Worm (Caenorhabditis elegans) whole organism, L4 larva: Measurements from ENCODE around the gene sqv-6.

ENCODE experiments used
- F10B5.3 ChIP-seq: sonication (generic microtip); optimal IDR thresholded peaks from 2 replicates; lab custom pipeline; 2016; ENCODE audit warnings: mild to moderate bottlenecking, missing genetic modification characterization, missing compliant biosample characterization
- F37D6.2 ChIP-seq: sonication (generic microtip); optimal IDR thresholded peaks from 2 replicates; lab custom pipeline; 2016; ENCODE audit warnings: mild to moderate bottlenecking, missing genetic modification characterization, missing compliant biosample characterization
- T26A8.4 ChIP-seq: fragments of 200-800 bp; sonication (Bioruptor generic); IDR thresholded peaks from 2 replicates; pipeline ENCODE4 v1.3.6; 2022; ENCODE audit warnings: missing genetic modification characterization, missing compliant biosample characterization
- Y5F2A.4 ChIP-seq: fragments of 200-800 bp; sonication (Bioruptor generic); optimal IDR thresholded peaks from 2 replicates; lab custom pipeline; 2018; ENCODE audit warnings: mild to moderate bottlenecking, missing genetic modification characterization, missing compliant biosample characterization
- Y75B8A.6 ChIP-seq: fragments of 200-800 bp; sonication (Bioruptor generic); IDR thresholded peaks from 2 replicates; pipeline ENCODE4 v1.3.6; 2022; ENCODE audit warnings: missing genetic modification reagents, missing genetic modification characterization, missing compliant biosample characterization
- ZK546.5 ChIP-seq, 2 experiments: sonication (generic microtip); optimal IDR thresholded peaks; 2 replicates each; lab custom pipeline; 2017; ENCODE audit warnings: missing biosample characterization in 2 of 2, missing genetic modification characterization in 2 of 2
- arid-1 ChIP-seq: fragments of 200-800 bp; sonication (Bioruptor generic); conservative IDR thresholded peaks from 2 replicates; pipeline ENCODE4 v1.3.6; 2022; ENCODE audit warnings: missing genetic modification reagents, missing genetic modification characterization, missing compliant biosample characterization
- ceh-82 ChIP-seq: sonication (generic microtip); optimal IDR thresholded peaks from 2 replicates; lab custom pipeline; 2017; ENCODE audit warnings: missing biosample characterization, missing genetic modification characterization
- cey-2 ChIP-seq: sonication (generic microtip); optimal IDR thresholded peaks from 3 replicates; lab custom pipeline; 2017; ENCODE audit warnings: missing genetic modification characterization, mild to moderate bottlenecking, missing compliant biosample characterization, antibody characterized with exemption, borderline replicate concordance; ENCODE audit not compliant: insufficient read depth
- ctbp-1 ChIP-seq: fragments of 200-800 bp; sonication (Bioruptor generic); IDR thresholded peaks from 2 replicates; pipeline ENCODE4 v1.3.6; 2022; ENCODE audit warnings: missing genetic modification reagents, missing genetic modification characterization, missing compliant biosample characterization
- daf-12 ChIP-seq: fragments of 150-350 bp; optimal IDR thresholded peaks from 2 replicates; lab custom pipeline; 2014; ENCODE audit warnings: missing biosample characterization, missing genetic modification reagents, missing genetic modification characterization
- daf-16 ChIP-seq, 3 experiments: sonication (generic microtip); optimal IDR thresholded peaks; 2 replicates each; lab custom pipeline; 2016 to 2017; ENCODE audit warnings: missing genetic modification characterization in 3 of 3, missing genetic modification reagents in 3 of 3, mild to moderate bottlenecking in 2 of 3, missing compliant biosample characterization in 2 of 3, missing biosample characterization in 1 of 3, moderate library complexity in 1 of 3
- daf-19 ChIP-seq: fragments of 200-800 bp; sonication (Bioruptor generic); conservative IDR thresholded peaks from 2 replicates; pipeline ENCODE4 v1.3.6; 2022; ENCODE audit warnings: missing genetic modification characterization, missing compliant biosample characterization
- daf-8 ChIP-seq: fragments of 200-800 bp; sonication (Bioruptor generic); IDR thresholded peaks from 2 replicates; pipeline ENCODE4 v1.3.6; 2022; ENCODE audit warnings: missing genetic modification characterization, missing compliant biosample characterization
- dpl-1 ChIP-seq: fragments of 150-350 bp; optimal IDR thresholded peaks from 2 replicates; lab custom pipeline; 2014; ENCODE audit warnings: missing biosample characterization, missing genetic modification reagents, missing genetic modification characterization
- dve-1 ChIP-seq: sonication (generic microtip); optimal IDR thresholded peaks from 2 replicates; lab custom pipeline; 2017; ENCODE audit warnings: antibody characterized with exemption, mild to moderate bottlenecking, missing genetic modification characterization, missing compliant biosample characterization; ENCODE audit not compliant: insufficient read depth
- gei-8 ChIP-seq: fragments of 200-800 bp; sonication (Bioruptor generic); optimal IDR thresholded peaks from 2 replicates; lab custom pipeline; 2018; ENCODE audit warnings: mild to moderate bottlenecking, missing genetic modification characterization, missing compliant biosample characterization
- hlh-30 ChIP-seq: sonication (generic microtip); optimal IDR thresholded peaks from 2 replicates; lab custom pipeline; 2017; ENCODE audit warnings: antibody characterized with exemption, mild to moderate bottlenecking, missing genetic modification characterization, missing compliant biosample characterization; ENCODE audit not compliant: insufficient read depth
- lim-7 ChIP-seq: fragments of 200-800 bp; sonication (Bioruptor generic); IDR thresholded peaks from 2 replicates; pipeline ENCODE4 v1.3.6; 2022; ENCODE audit warnings: missing genetic modification characterization, missing compliant biosample characterization
- lin-15B ChIP-seq: fragments of 150-350 bp; sonication (generic microtip); optimal IDR thresholded peaks from 3 replicates; lab custom pipeline; 2014; ENCODE audit warnings: missing biosample characterization, missing genetic modification characterization
- lin-38 ChIP-seq: fragments of 200-800 bp; sonication (Bioruptor generic); IDR thresholded peaks from 2 replicates; pipeline ENCODE4 v1.3.6; 2022; ENCODE audit warnings: missing genetic modification reagents, missing genetic modification characterization, missing compliant biosample characterization
- lir-3 ChIP-seq: sonication (generic microtip); optimal IDR thresholded peaks from 2 replicates; lab custom pipeline; 2016; ENCODE audit warnings: mild to moderate bottlenecking, missing genetic modification characterization, missing compliant biosample characterization
- lsy-2 ChIP-seq, 2 experiments: fragments of 150-350 bp in 1 of 2; sonication (generic microtip) in 1 of 2; optimal IDR thresholded peaks; 2 replicates each; lab custom pipeline; 2014 to 2017; ENCODE audit warnings: missing biosample characterization in 2 of 2, missing genetic modification characterization in 2 of 2
- madf-9 ChIP-seq: fragments of 200-800 bp; sonication (Bioruptor generic); conservative IDR thresholded peaks from 2 replicates; pipeline ENCODE4 v1.3.6; 2022; ENCODE audit warnings: missing genetic modification reagents, missing genetic modification characterization, missing compliant biosample characterization
- mdl-1 ChIP-seq, 2 experiments: fragments of 150-350 bp in 1 of 2; sonication (generic microtip) in 1 of 2; optimal IDR thresholded peaks; 2 replicates each; lab custom pipeline; 2014 to 2017; ENCODE audit warnings: missing biosample characterization in 2 of 2, missing genetic modification characterization in 2 of 2
- mdt-29 ChIP-seq: fragments of 200-800 bp; sonication (Bioruptor generic); IDR thresholded peaks from 2 replicates; pipeline ENCODE4 v1.3.6; 2022; ENCODE audit warnings: missing genetic modification reagents, missing genetic modification characterization, missing compliant biosample characterization
- mep-1 ChIP-seq: fragments of 150-350 bp; sonication (generic microtip); optimal IDR thresholded peaks from 3 replicates; lab custom pipeline; 2014; ENCODE audit warnings: missing biosample characterization, missing genetic modification characterization
- mes-2 ChIP-seq: sonication (generic microtip); optimal IDR thresholded peaks from 2 replicates; lab custom pipeline; 2016; ENCODE audit warnings: missing genotype, mild to moderate bottlenecking, missing genetic modification characterization, missing compliant biosample characterization; ENCODE audit not compliant: poor library complexity, severe bottlenecking
- mxl-2 ChIP-seq: fragments of 200-800 bp; sonication (Bioruptor generic); conservative IDR thresholded peaks from 2 replicates; pipeline ENCODE4 v1.3.6; 2022; ENCODE audit warnings: missing genetic modification reagents, missing genetic modification characterization, missing compliant biosample characterization
- nhr-10 ChIP-seq: fragments of 150-350 bp; optimal IDR thresholded peaks from 2 replicates; lab custom pipeline; 2014; ENCODE audit warnings: missing biosample characterization, missing genetic modification characterization
- nhr-102 ChIP-seq: sonication (generic microtip); optimal IDR thresholded peaks from 2 replicates; lab custom pipeline; 2016; ENCODE audit warnings: mild to moderate bottlenecking, missing genetic modification characterization, moderate library complexity, missing compliant biosample characterization
- nhr-111 ChIP-seq: fragments of 200-800 bp; sonication (Bioruptor generic); optimal IDR thresholded peaks from 2 replicates; lab custom pipeline; 2018; ENCODE audit warnings: mild to moderate bottlenecking, missing genetic modification characterization, missing compliant biosample characterization
- nhr-25 ChIP-seq: sonication (generic microtip); optimal IDR thresholded peaks from 2 replicates; lab custom pipeline; 2017; ENCODE audit warnings: missing genetic modification characterization, mild to moderate bottlenecking, missing compliant biosample characterization, antibody characterized with exemption, moderate library complexity, borderline replicate concordance; ENCODE audit not compliant: insufficient read depth
- nhr-28 ChIP-seq: fragments of 150-350 bp; optimal IDR thresholded peaks from 2 replicates; lab custom pipeline; 2014; ENCODE audit warnings: missing biosample characterization, missing genetic modification characterization
- nhr-48 ChIP-seq: sonication (generic microtip); optimal IDR thresholded peaks from 2 replicates; lab custom pipeline; 2016; ENCODE audit warnings: mild to moderate bottlenecking, missing genetic modification characterization, missing compliant biosample characterization
- nhr-76 ChIP-seq: fragments of 150-350 bp; optimal IDR thresholded peaks from 2 replicates; lab custom pipeline; 2014; ENCODE audit warnings: missing biosample characterization, missing genetic modification characterization
- pha-4 ChIP-seq, 2 experiments: fragments of 150-350 bp in 1 of 2; fragments of 200-800 bp in 1 of 2; sonication (Bioruptor generic) in 1 of 2; IDR thresholded peaks in 1 of 2; optimal IDR thresholded peaks in 1 of 2; 2 replicates each; pipeline versions ENCODE4 v1.3.6 to Lab custom; 2014 to 2022; ENCODE audit warnings: missing genetic modification characterization in 2 of 2, missing genetic modification reagents in 2 of 2, missing biosample characterization in 1 of 2, missing compliant biosample characterization in 1 of 2
- set-16 ChIP-seq: fragments of 200-800 bp; sonication (Bioruptor generic); IDR thresholded peaks from 2 replicates; pipeline ENCODE4 v1.3.6; 2022; ENCODE audit warnings: missing genetic modification reagents, missing genetic modification characterization, missing compliant biosample characterization
- snpc-4 ChIP-seq: fragments of 150-350 bp; optimal IDR thresholded peaks from 2 replicates; lab custom pipeline; 2014; ENCODE audit warnings: missing biosample characterization, missing genetic modification characterization
- spr-1 ChIP-seq: sonication (generic microtip); optimal IDR thresholded peaks from 2 replicates; lab custom pipeline; 2016; ENCODE audit warnings: mild to moderate bottlenecking, missing genetic modification characterization, missing compliant biosample characterization
- unc-62 ChIP-seq, 3 experiments: fragments of 150-350 bp in 1 of 3; sonication (generic microtip); optimal IDR thresholded peaks in 2 of 3; peaks in 1 of 3; 1 replicate in 1 of 3; 2 replicates in 2 of 3; lab custom pipeline; 2014 to 2017; ENCODE audit warnings: missing biosample characterization in 3 of 3, missing genetic modification characterization in 3 of 3, missing genetic modification reagents in 3 of 3, missing genotype in 1 of 3
- zfp-2 ChIP-seq: sonication (generic microtip); optimal IDR thresholded peaks from 2 replicates; lab custom pipeline; 2016; ENCODE audit warnings: mild to moderate bottlenecking, missing genetic modification characterization, missing compliant biosample characterization
- zfp-3 ChIP-seq: fragments of 200-800 bp; sonication (Bioruptor generic); conservative IDR thresholded peaks from 2 replicates; pipeline ENCODE4 v1.3.6; 2022; ENCODE audit warnings: missing genetic modification reagents, missing genetic modification characterization, missing compliant biosample characterization
- ztf-7 ChIP-seq: fragments of 150-350 bp; optimal IDR thresholded peaks from 2 replicates; lab custom pipeline; 2014; ENCODE audit warnings: missing biosample characterization, missing genetic modification characterization

The sqv-6 gene

DNA sequence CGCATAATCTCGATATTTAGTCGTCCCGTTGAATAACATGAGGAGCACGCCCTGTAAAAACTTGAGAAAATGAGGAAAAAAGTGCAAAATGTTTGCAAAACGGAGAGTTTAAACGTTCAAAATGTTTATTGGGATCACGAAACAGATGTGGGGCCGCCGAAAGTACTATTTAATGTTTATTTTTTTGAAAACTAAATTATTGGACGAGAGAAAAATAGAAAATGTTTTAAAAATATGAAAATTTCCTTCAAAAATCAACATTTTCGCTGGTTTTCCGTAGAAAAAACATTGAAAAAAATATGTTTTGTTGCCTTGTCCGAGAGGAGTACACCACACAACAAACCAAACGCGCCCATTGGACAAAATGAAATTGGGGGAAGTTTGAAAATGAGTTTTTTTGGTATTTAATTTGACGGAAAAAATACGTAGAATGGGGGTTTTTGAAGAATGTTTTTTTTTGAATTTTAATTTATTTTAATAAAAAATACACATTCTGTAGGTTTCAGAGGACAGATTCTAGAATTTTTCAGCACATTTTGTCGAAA lies at the start of gene sqv-6:
Gene sqv-6, minus strand, starts transcription at position 51 of the 545 bp plus-strand sequence.
- TF ChIP-seq madf-9 (no peak), ceh-82 (tag; lab: Kevin White, UChicago) (no peak), cey-2 (tag; lab: Kevin White, UChicago) (no peak), ZK546.5 (tag; optimal IDR thresholded peaks at IDR 0.05; lab: Kevin White, UChicago) (no peak), lin-15B (tag; lab: Kevin White, UChicago) (no peak), nhr-48 (tag; lab: Kevin White, UChicago) (no peak), lin-38 (GFP tag; lab: Robert Waterston, UW) (peak; percentile 31), daf-16 (GFP tag; optimal IDR thresholded peaks at IDR 0.05; lab: Kevin White, UChicago) (no peak), daf-16 (tag; optimal IDR thresholded peaks at IDR 0.05; lab: Kevin White, UChicago) (peak; percentile 42), F10B5.3 (tag; lab: Kevin White, UChicago) (no peak), mes-2 (no peak), dve-1 (peak; percentile 26), hlh-30 (tag; lab: Kevin White, UChicago) (peak; percentile 22), lsy-2 (tag; optimal IDR thresholded peaks at IDR 0.05; lab: Kevin White, UChicago) (peak in 1 of 2 experiments; percentile 51), dpl-1 (GFP tag; lab: Kevin White, UChicago) (peak; percentile 82), daf-8 (GFP tag; lab: Robert Waterston, UW) (no peak), nhr-111 (no peak), nhr-28 (tag; lab: Kevin White, UChicago) (peak; percentile 1), mxl-2 (no peak), arid-1 (GFP tag; lab: Robert Waterston, UW) (no peak), Y5F2A.4 (GFP tag; lab: Kevin White, UChicago) (no peak), nhr-25 (no peak), pha-4 (GFP tag; IDR thresholded peaks at IDR 0.05; lab: Robert Waterston, UW) (no peak), pha-4 (tag; optimal IDR thresholded peaks at IDR 0.05; lab: Kevin White, UChicago) (no peak), zfp-2 (tag; lab: Kevin White, UChicago) (no peak), nhr-102 (tag; lab: Kevin White, UChicago) (no peak), mdt-29 (GFP tag; lab: Robert Waterston, UW) (no peak), mep-1 (tag; lab: Kevin White, UChicago) (peak; percentile 45), daf-19 (GFP tag; lab: Robert Waterston, UW) (no peak)
- TF ChIP-seq, all 104 proteins: peak for 8

DNA sequence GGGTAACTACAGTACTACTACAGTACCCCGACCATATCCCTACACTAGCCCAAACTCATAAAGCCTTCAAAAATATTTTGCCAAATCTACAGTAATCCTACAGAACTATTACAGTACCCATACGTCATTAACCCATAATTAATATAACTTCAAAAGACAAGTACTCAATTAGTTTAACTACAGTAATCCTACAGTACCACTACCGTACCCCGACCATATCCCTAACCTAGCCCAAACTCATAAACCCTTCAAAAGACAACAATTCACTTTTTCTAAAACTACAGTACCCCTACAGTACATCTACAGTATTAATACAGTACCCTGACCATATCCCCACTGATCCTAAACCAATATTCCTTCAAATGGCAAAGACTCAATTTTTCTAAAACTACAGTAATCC lies 49.0 kb upstream of the sqv-6 start:
- TF ChIP-seq gei-8 (GFP tag; lab: Kevin White, UChicago) (no peak), unc-62 (GFP tag; optimal IDR thresholded peaks at IDR 0.05 in 1 of 2; lab: Kevin White, UChicago) (peak in 1 of 2 experiments; percentile 95), unc-62 (tag; optimal IDR thresholded peaks at IDR 0.05; lab: Kevin White, UChicago) (no peak)

DNA sequence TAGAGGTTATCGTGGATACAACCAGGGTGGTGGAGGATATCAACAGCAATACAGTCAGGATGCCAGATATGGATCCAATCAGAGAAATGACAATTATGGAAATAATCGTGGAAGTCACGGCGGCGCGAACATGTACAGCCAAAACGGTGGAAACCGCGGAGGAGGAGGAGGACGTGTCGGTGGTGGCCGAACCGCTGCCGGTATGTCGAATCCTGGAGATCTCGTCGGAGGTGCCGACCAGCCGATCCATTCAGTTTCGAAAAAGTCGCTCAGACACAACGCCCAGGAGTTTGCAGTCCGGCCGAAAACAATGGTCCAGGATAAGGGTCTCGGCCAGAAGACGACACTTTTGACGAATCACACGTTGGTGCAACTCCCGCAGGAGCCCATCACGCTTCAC lies 44.4 kb upstream of the sqv-6 start:
- no peak for TF ChIP-seq ztf-7 (tag; lab: Kevin White, UChicago)
- peak; percentile 80 for TF ChIP-seq set-16 (GFP tag; lab: Robert Waterston, UW)

DNA sequence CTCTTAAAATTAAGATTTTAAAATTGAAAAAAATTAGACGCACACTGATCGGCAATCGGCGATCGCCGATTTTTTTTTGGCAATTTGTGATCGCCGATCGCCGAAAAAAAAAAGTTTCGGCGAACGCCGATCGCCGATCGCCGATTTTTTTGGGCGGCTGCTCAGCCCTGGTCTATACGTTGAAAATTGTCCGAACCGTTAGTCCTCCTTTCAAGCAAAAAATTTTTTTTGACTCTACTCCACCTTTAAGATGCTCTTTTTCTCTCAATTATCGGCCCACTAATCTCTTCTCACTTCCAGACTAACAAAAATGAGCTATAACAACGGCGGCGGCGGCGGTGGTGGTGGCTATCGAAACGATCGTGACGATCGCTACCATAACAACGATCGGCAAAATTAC lies 43.9 kb upstream of the sqv-6 start, which contains the start of gene ergo-1:
Gene ergo-1, plus strand, starts transcription at position 301 of the 400 bp plus-strand sequence.
- no peak for TF ChIP-seq nhr-76
- no peak for TF ChIP-seq Y5F2A.4 (GFP tag; lab: Kevin White, UChicago)
- TF ChIP-seq T26A8.4 = no peak
- no peak for TF ChIP-seq snpc-4
- TF ChIP-seq spr-1 = no peak
- no peak for TF ChIP-seq dpl-1 (GFP tag; lab: Kevin White, UChicago)
- no peak for TF ChIP-seq daf-12
- no peak for TF ChIP-seq lir-3 (tag; lab: Kevin White, UChicago)
- no peak for TF ChIP-seq ctbp-1 (GFP tag; lab: Robert Waterston, UW)
- TF ChIP-seq nhr-25 = no peak
- TF ChIP-seq nhr-10 = no peak
- no peak for TF ChIP-seq mdl-1 (tag; optimal IDR thresholded peaks at IDR 0.05; lab: Kevin White, UChicago)
- TF ChIP-seq lim-7 (GFP tag; lab: Robert Waterston, UW) = no peak
- no peak for TF ChIP-seq F37D6.2 (tag; lab: Kevin White, UChicago)
- TF ChIP-seq zfp-3 (GFP tag; lab: Robert Waterston, UW) = no peak
- TF ChIP-seq lin-15B (tag; lab: Kevin White, UChicago) = no peak
- no peak for TF ChIP-seq F10B5.3 (tag; lab: Kevin White, UChicago)
- no peak for TF ChIP-seq Y75B8A.6 (GFP tag; lab: Robert Waterston, UW)
